Fruit fly (Drosophila melanogaster): ENCODE measurements around the gene CG42680.

Gene CG42680

dm6 chr2L:14630988-14631723, 43.1 kb upstream of the CG42680 start (continued):
- peak; percentile 13 for TF ChIP-seq CG12391 (tag; optimal IDR thresholded peaks at IDR 0.05)
- peak; percentile 5 to 28 for TF ChIP-seq chif (GFP tag; optimal IDR thresholded peaks at IDR 0.05)
- peak; percentile 19 for TF ChIP-seq Ssrp (tag; optimal IDR thresholded peaks at IDR 0.05)
- TF ChIP-seq Oli (tag; optimal IDR thresholded peaks at IDR 0.05) = peak; percentile 35
- no peak for TF ChIP-seq pfk (GFP tag; optimal IDR thresholded peaks at IDR 0.05)

dm6 chr2L:14628766-14629165, 40.7 kb upstream of the CG42680 start:
- TF ChIP-seq sens (GFP tag) (no peak), Trl (optimal IDR thresholded peaks at IDR 0.05) (no peak), Trl (GFP tag; optimal IDR thresholded peaks at IDR 0.05) (no peak), CG4730 (GFP tag; IDR thresholded peaks at IDR 0.05) (no peak), yki (optimal IDR thresholded peaks at IDR 0.05) (no peak), CG6765 (GFP tag; optimal IDR thresholded peaks at IDR 0.05) (no peak), prd (optimal IDR thresholded peaks at IDR 0.05) (no peak), prd (GFP tag; IDR thresholded peaks at IDR 0.05) (no peak), fru (optimal IDR thresholded peaks at IDR 0.05) (no peak), CG11085 (GFP tag; IDR thresholded peaks at IDR 0.05) (0 out of 2 replicates have a peak, but pooled peaks have one; percentile 14), CG14441 (GFP tag; IDR thresholded peaks at IDR 0.05) (no peak), CG3407 (GFP tag; optimal IDR thresholded peaks at IDR 0.05) (no peak), bbx (GFP tag; IDR thresholded peaks at IDR 0.05; ENCODE audit: partially characterized antibody) (no peak), Sry-δ (GFP tag; optimal IDR thresholded peaks at IDR 0.05) (no peak), tap (tag; optimal IDR thresholded peaks at IDR 0.05) (no peak), CG12391 (tag; optimal IDR thresholded peaks at IDR 0.05) (no peak), Side (GFP tag; optimal IDR thresholded peaks at IDR 0.05) (no peak), CG8281 (tag; optimal IDR thresholded peaks at IDR 0.05) (peak; percentile 95), kah (GFP tag; optimal IDR thresholded peaks at IDR 0.05) (no peak)

- TF ChIP-seq tx (GFP tag; optimal IDR thresholded peaks at IDR 0.05) = no peak
- no peak for TF ChIP-seq CG12299 (tag; optimal IDR thresholded peaks at IDR 0.05)
- TF ChIP-seq CG1602 (GFP tag; optimal IDR thresholded peaks at IDR 0.05) = no peak
- TF ChIP-seq CG10267 (tag; optimal IDR thresholded peaks at IDR 0.05) = peak; percentile 19
- TF ChIP-seq Pdp1 (GFP tag; optimal IDR thresholded peaks at IDR 0.05) = peak in 1 of 2 experiments; percentile 10
- TF ChIP-seq zen (tag; optimal IDR thresholded peaks at IDR 0.05) = peak; percentile 38
- TF ChIP-seq Xbp1 (GFP tag; optimal IDR thresholded peaks at IDR 0.05) = no peak
- TF ChIP-seq dmrt11E (tag; optimal IDR thresholded peaks at IDR 0.05) = peak; percentile 27
- TF ChIP-seq sob (GFP tag; IDR thresholded peaks at IDR 0.05) = no peak
Observed at dm6 chr2L:14627129-14627528, 39.1 kb upstream of the CG42680 start.

DNA sequence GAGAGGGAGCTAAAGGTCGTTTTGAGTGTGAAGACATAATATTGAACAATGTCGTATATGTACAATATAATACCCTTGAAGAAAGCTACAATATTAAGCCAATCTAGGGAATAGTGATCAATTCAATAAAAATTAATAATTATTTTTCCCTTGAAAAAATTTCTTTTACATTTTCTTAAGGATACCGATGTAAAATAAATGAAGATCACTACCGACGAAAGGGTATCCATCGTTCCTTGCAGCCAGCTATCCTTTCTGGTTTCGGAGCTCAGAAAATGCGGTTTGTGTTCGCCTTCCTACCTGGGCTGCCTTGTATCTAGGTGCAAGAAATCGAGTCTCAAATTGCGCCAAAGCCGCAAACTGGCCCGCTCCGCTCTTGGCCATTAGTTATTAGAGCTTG, 36.6 kb upstream of the CG42680 start:
- peak; percentile 76 for TF ChIP-seq Drgx (GFP tag; IDR thresholded peaks at IDR 0.05)
- no peak for TF ChIP-seq Optix (GFP tag; IDR thresholded peaks at IDR 0.05)
- TF ChIP-seq emc (GFP tag; optimal IDR thresholded peaks at IDR 0.05) = no peak

- TF ChIP-seq sob (GFP tag; IDR thresholded peaks at IDR 0.05) (no peak), NK7.1 (GFP tag; optimal IDR thresholded peaks at IDR 0.05) (no peak), mam (GFP tag; optimal IDR thresholded peaks at IDR 0.05) (no peak), trh (GFP tag; optimal IDR thresholded peaks at IDR 0.05) (no peak), CG12391 (tag; optimal IDR thresholded peaks at IDR 0.05) (no peak), Aef1 (GFP tag; IDR thresholded peaks at IDR 0.05) (no peak), bsh (GFP tag; optimal IDR thresholded peaks at IDR 0.05) (peak; percentile 34 to 38), CG17612 (GFP tag; IDR thresholded peaks at IDR 0.05) (no peak), shn (GFP tag; optimal IDR thresholded peaks at IDR 0.05) (no peak), HmgD (GFP tag; optimal IDR thresholded peaks at IDR 0.05) (no peak), CkIIα-i1 (GFP tag; IDR thresholded peaks at IDR 0.05) (no peak), CG32772 (GFP tag; IDR thresholded peaks at IDR 0.05) (no peak), gsb (GFP tag; IDR thresholded peaks at IDR 0.05) (no peak), twi (tag; optimal IDR thresholded peaks at IDR 0.05) (no peak), prd (optimal IDR thresholded peaks at IDR 0.05) (no peak), prd (GFP tag; IDR thresholded peaks at IDR 0.05) (0 out of 3 replicates have a peak, but pooled peaks have one; percentile 15)
Observed at dm6 chr2L:14623854-14624253, 35.8 kb upstream of the CG42680 start.
